Worm (Caenorhabditis elegans) whole organism, midembryonic: Measurements from ENCODE around the gene anmt-1.

Experiments used
- T22C8.4 ChIP-seq: fragments of 200-800 bp; sonication (Bioruptor generic); IDR thresholded peaks from 2 replicates; pipeline ENCODE4 v1.3.6; 2022; ENCODE audit warnings: missing genetic modification characterization, missing compliant biosample characterization
- cog-1 ChIP-seq: sonication (generic microtip); optimal IDR thresholded peaks from 2 replicates; lab custom pipeline; 2016; ENCODE audit warnings: missing genetic modification characterization, missing compliant biosample characterization
- flt-1 ChIP-seq: fragments of 200-800 bp; sonication (Bioruptor generic); IDR thresholded peaks from 2 replicates; pipeline ENCODE4 v1.3.6; 2022; ENCODE audit warnings: missing genetic modification characterization, missing compliant biosample characterization
- klf-2 ChIP-seq: fragments of 200-800 bp; sonication (Bioruptor generic); conservative IDR thresholded peaks from 2 replicates; pipeline ENCODE4 v1.3.6; 2022; ENCODE audit warnings: missing genetic modification reagents, missing genetic modification characterization, missing compliant biosample characterization
- med-1 ChIP-seq: sonication (generic microtip); optimal IDR thresholded peaks from 2 replicates; lab custom pipeline; 2017; ENCODE audit warnings: missing genetic modification characterization, mild to moderate bottlenecking, missing compliant biosample characterization, antibody characterized with exemption, missing genetic modification reagents; ENCODE audit not compliant: insufficient read depth
- ref-1 ChIP-seq: fragments of 200-800 bp; sonication (Bioruptor generic); conservative IDR thresholded peaks from 2 replicates; pipeline ENCODE4 v1.3.6; 2022; ENCODE audit warnings: missing genetic modification reagents, missing genetic modification characterization, missing compliant biosample characterization
- tab-1 ChIP-seq: fragments of 200-800 bp; sonication (Bioruptor generic); IDR thresholded peaks from 2 replicates; pipeline ENCODE4 v1.3.6; 2022; ENCODE audit warnings: missing genetic modification characterization, missing compliant biosample characterization
- ztf-23 ChIP-seq: fragments of 200-800 bp; sonication (Bioruptor generic); IDR thresholded peaks from 2 replicates; pipeline ENCODE4 v1.3.6; 2022; ENCODE audit warnings: missing genetic modification reagents, missing genetic modification characterization, missing compliant biosample characterization
- ztf-29 ChIP-seq: fragments of 200-800 bp; sonication (Bioruptor generic); IDR thresholded peaks from 2 replicates; pipeline ENCODE4 v1.3.6; 2022; ENCODE audit warnings: missing genetic modification reagents, missing genetic modification characterization, missing compliant biosample characterization

anmt-1 gene

ce11 chrIII:8653457-8653856 lies 31.2 kb upstream of the anmt-1 start:
- TF ChIP-seq med-1 (GFP tag; lab: Kevin White, UChicago) (no peak), klf-2 (GFP tag; lab: Robert Waterston, UW) (no peak), flt-1 (GFP tag; lab: Robert Waterston, UW) (no peak), ref-1 (GFP tag; lab: Robert Waterston, UW) (no peak), ztf-29 (no peak), ztf-23 (GFP tag; lab: Robert Waterston, UW) (no peak), cog-1 (tag; lab: Kevin White, UChicago) (no peak), T22C8.4 (GFP tag; lab: Robert Waterston, UW) (no peak), tab-1 (GFP tag; lab: Robert Waterston, UW) (no peak)

ce11 chrIII:8653875-8654386 lies 30.7 kb upstream of the anmt-1 start, which contains the start of gene F22B7.9:
F22B7.9 (minus strand) TSS chrIII:8653925.
- no peak for TF ChIP-seq T22C8.4 (GFP tag; lab: Robert Waterston, UW)
- TF ChIP-seq cog-1 (tag; lab: Kevin White, UChicago) = no peak
- no peak for TF ChIP-seq tab-1 (GFP tag; lab: Robert Waterston, UW)
- no peak for TF ChIP-seq ztf-23 (GFP tag; lab: Robert Waterston, UW)
- TF ChIP-seq flt-1 (GFP tag; lab: Robert Waterston, UW) = no peak
- no peak for TF ChIP-seq ztf-29
- TF ChIP-seq ref-1 (GFP tag; lab: Robert Waterston, UW) = no peak
- no peak for TF ChIP-seq med-1 (GFP tag; lab: Kevin White, UChicago)
- TF ChIP-seq klf-2 (GFP tag; lab: Robert Waterston, UW) = no peak

DNA sequence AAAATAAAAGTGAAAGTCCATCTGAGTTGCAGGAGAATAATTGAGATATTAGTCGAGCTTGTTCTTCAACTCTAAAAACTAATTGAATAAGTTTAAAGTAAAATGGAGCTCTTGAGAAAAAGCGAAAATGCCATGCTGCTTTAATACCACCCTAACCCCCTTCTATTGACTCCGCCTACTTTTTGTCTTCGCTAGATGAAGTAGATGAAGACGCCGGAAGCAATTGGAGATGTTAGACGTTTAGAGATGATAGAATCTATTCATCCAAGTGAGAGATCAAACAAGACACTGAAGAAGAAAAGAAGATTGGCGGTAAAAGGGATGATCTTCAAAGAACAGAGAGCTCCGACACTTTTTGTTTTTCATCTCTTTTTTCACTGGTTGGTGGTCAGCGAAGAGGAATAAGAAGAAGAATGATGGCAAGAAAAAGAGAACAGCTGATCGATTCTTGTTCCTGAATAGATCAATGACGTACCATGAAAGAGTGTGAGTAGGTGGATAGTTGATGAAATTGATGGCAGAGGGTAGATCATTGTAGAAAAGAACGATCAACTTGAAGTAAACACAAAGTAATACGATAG lies 30.1 kb upstream of the anmt-1 start:
- TF ChIP-seq cog-1 (tag; lab: Kevin White, UChicago) (no peak), med-1 (GFP tag; lab: Kevin White, UChicago) (no peak), ztf-29 (no peak), klf-2 (GFP tag; lab: Robert Waterston, UW) (no peak), ztf-23 (GFP tag; lab: Robert Waterston, UW) (no peak)

- no peak for TF ChIP-seq tab-1 (GFP tag; lab: Robert Waterston, UW)
- TF ChIP-seq med-1 (GFP tag; lab: Kevin White, UChicago) = no peak
- TF ChIP-seq T22C8.4 (GFP tag; lab: Robert Waterston, UW) = no peak
- no peak for TF ChIP-seq ztf-23 (GFP tag; lab: Robert Waterston, UW)
- no peak for TF ChIP-seq ztf-29
- no peak for TF ChIP-seq flt-1 (GFP tag; lab: Robert Waterston, UW)
- TF ChIP-seq klf-2 (GFP tag; lab: Robert Waterston, UW) = no peak
- TF ChIP-seq ref-1 (GFP tag; lab: Robert Waterston, UW) = no peak
- no peak for TF ChIP-seq cog-1 (tag; lab: Kevin White, UChicago)
These were observed 29.2 kb upstream of the anmt-1 start for ce11 chrIII:8655412-8655811.

DNA sequence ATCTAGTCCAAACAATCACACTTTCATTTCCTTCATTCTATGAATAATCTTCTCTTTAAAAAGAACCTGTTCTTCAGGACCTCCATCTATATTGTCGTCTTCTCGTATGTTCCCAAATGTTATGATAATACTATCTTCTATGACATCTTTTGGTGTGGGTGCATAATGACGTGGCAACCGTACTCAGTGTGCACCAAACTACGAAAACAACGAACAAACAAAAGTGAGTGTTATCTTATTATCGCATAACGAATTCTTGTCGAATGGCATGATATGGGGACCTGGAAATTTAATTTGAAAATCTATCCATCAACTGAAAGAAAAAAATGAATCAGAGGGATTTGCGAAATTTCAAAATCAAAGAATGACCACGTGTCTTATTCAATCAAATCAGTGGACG lies 28.6 kb upstream of the anmt-1 start:
- TF ChIP-seq med-1 (GFP tag; lab: Kevin White, UChicago) (no peak), tab-1 (GFP tag; lab: Robert Waterston, UW) (no peak), T22C8.4 (GFP tag; lab: Robert Waterston, UW) (no peak), ref-1 (GFP tag; lab: Robert Waterston, UW) (no peak)

- TF ChIP-seq ztf-23 (GFP tag; lab: Robert Waterston, UW) (no peak), cog-1 (tag; lab: Kevin White, UChicago) (no peak), med-1 (GFP tag; lab: Kevin White, UChicago) (no peak), flt-1 (GFP tag; lab: Robert Waterston, UW) (no peak), T22C8.4 (GFP tag; lab: Robert Waterston, UW) (no peak), ztf-29 (no peak), klf-2 (GFP tag; lab: Robert Waterston, UW) (no peak), tab-1 (GFP tag; lab: Robert Waterston, UW) (no peak), ref-1 (GFP tag; lab: Robert Waterston, UW) (no peak)
These were observed 27.7 kb upstream of the anmt-1 start for ce11 chrIII:8656957-8657356.

DNA sequence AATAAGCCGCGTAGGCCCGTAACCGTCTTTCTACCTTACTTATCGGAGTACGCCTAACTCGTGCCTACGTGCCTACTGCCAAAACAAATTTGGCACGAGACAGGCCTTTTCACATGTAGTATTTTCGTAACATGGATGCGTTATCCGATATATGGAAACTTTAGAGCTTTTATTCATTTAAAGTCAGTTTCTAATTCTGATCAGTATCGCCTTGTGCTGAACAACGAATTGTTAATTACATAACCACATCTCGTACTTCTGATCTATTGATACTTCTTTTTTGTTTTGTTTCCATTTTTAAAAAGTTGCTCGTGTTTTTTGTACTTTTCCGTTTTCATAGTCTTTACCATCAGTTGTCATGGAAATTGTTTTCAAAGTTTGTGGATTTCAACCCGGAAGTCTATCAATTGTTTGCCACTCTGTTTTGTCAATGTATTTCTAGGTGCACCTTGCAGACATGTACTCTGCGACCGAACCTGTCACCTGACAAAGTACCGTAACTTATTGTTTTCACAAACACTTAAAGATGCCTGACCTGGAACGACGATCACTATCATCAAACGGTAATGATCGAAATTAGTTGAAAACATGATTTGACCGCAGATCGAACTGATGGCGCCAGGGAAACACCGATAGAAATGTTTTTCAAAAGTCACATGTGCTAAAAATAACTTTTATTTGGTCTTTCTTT lies 26.8 kb upstream of the anmt-1 start:
- TF ChIP-seq flt-1 (GFP tag; lab: Robert Waterston, UW) (no peak), ztf-23 (GFP tag; lab: Robert Waterston, UW) (no peak), T22C8.4 (GFP tag; lab: Robert Waterston, UW) (no peak), tab-1 (GFP tag; lab: Robert Waterston, UW) (no peak), klf-2 (GFP tag; lab: Robert Waterston, UW) (no peak), cog-1 (tag; lab: Kevin White, UChicago) (no peak), ref-1 (GFP tag; lab: Robert Waterston, UW) (no peak), med-1 (GFP tag; lab: Kevin White, UChicago) (no peak), ztf-29 (no peak)

DNA sequence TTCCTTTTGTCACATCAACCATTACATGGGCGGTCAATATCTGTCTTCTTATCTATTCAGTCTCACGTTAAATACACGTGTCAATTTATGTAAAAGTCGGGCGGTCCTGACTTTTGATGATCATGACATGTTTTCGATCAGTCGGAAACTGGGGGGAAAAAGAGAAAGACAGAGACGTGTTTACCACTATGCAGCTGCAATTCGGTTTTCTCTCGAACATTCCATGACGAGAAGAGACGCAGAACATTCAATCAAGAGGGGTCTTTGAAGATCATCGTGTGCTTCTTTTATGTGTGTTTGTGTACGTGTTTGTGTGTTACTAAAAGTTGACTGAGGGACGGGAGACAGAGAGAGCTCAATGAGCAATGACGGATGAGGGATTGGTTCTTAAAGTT lies 26.2 kb upstream of the anmt-1 start:
- TF ChIP-seq klf-2 (GFP tag; lab: Robert Waterston, UW) (no peak), ztf-29 (no peak), tab-1 (GFP tag; lab: Robert Waterston, UW) (no peak), ref-1 (GFP tag; lab: Robert Waterston, UW) (no peak), cog-1 (tag; lab: Kevin White, UChicago) (no peak), flt-1 (GFP tag; lab: Robert Waterston, UW) (no peak), ztf-23 (GFP tag; lab: Robert Waterston, UW) (no peak), T22C8.4 (GFP tag; lab: Robert Waterston, UW) (no peak), med-1 (GFP tag; lab: Kevin White, UChicago) (no peak)

DNA sequence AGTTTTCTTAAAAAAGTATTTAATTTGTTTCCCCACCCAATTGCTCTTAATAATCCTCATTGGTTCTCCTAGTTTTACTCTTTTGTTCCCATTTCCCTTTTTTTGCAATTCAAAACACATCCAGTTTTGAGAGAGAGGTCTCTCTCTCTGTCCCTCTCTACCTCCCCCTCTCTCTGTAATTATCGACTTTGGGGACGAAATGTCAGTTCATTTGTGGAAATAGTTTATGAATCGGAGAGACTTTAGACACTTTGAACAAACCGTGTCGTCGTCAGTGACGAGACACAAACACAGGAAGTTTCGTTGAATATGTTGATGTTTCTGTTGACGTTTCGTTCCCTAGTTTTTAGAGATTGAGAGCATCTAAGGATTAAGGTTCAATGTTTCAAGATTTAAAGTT lies 21.5 kb upstream of the anmt-1 start:
- TF ChIP-seq T22C8.4 (GFP tag; lab: Robert Waterston, UW) = no peak
- no peak for TF ChIP-seq cog-1 (tag; lab: Kevin White, UChicago)
- TF ChIP-seq flt-1 (GFP tag; lab: Robert Waterston, UW) = no peak
- TF ChIP-seq ref-1 (GFP tag; lab: Robert Waterston, UW) = no peak
- TF ChIP-seq ztf-23 (GFP tag; lab: Robert Waterston, UW) = no peak
- TF ChIP-seq ztf-29 = no peak
- no peak for TF ChIP-seq med-1 (GFP tag; lab: Kevin White, UChicago)
- TF ChIP-seq tab-1 (GFP tag; lab: Robert Waterston, UW) = no peak
- no peak for TF ChIP-seq klf-2 (GFP tag; lab: Robert Waterston, UW)
